Worm (Caenorhabditis elegans) whole organism, L1 larva: ENCODE data around the gene C44H9.4.

Source experiments
- alr-1 ChIP-seq: fragments of 200-800 bp; sonication (Bioruptor generic); optimal IDR thresholded peaks from 2 replicates; lab custom pipeline; 2018; ENCODE audit warnings: borderline replicate concordance, mild to moderate bottlenecking, missing genetic modification characterization, missing compliant biosample characterization
- ama-1 ChIP-seq: fragments of 150-350 bp; optimal IDR thresholded peaks from 2 replicates; lab custom pipeline; 2014
- lin-13 ChIP-seq: fragments of 150-350 bp; optimal IDR thresholded peaks from 2 replicates; lab custom pipeline; 2014; ENCODE audit warnings: missing biosample characterization, missing genetic modification reagents, missing genetic modification characterization
- rnt-1 ChIP-seq: sonication (generic microtip); optimal IDR thresholded peaks from 2 replicates; lab custom pipeline; 2016; ENCODE audit warnings: mild to moderate bottlenecking, missing genetic modification characterization, moderate library complexity, missing compliant biosample characterization
- sox-4 ChIP-seq: sonication (generic microtip); optimal IDR thresholded peaks from 2 replicates; lab custom pipeline; 2016; ENCODE audit warnings: missing genetic modification characterization, missing compliant biosample characterization
- sptf-1 ChIP-seq: fragments of 150-350 bp; optimal IDR thresholded peaks from 2 replicates; lab custom pipeline; 2014; ENCODE audit warnings: missing biosample characterization, missing genetic modification characterization
- tlp-1 ChIP-seq: fragments of 150-350 bp; optimal IDR thresholded peaks from 2 replicates; lab custom pipeline; 2014; ENCODE audit warnings: missing biosample characterization, missing genetic modification characterization
- unc-62 ChIP-seq: fragments of 150-350 bp; optimal IDR thresholded peaks from 2 replicates; lab custom pipeline; 2014; ENCODE audit warnings: missing biosample characterization, missing genetic modification reagents, missing genetic modification characterization
- zag-1 ChIP-seq: fragments of 150-350 bp; optimal IDR thresholded peaks from 2 replicates; lab custom pipeline; 2014; ENCODE audit warnings: missing biosample characterization, missing genetic modification characterization

ce11 chrV:12870740-12871139, 35.3 kb downstream of the C44H9.4 start:
- no peak for TF ChIP-seq sox-4 (tag; lab: Kevin White, UChicago)
- TF ChIP-seq tlp-1 (tag; lab: Kevin White, UChicago), result no peak
- TF ChIP-seq zag-1 (tag; lab: Kevin White, UChicago), result no peak
- no peak for TF ChIP-seq ama-1 (lab: Kevin White, UChicago)
- TF ChIP-seq sptf-1 (tag; lab: Kevin White, UChicago), result no peak
- TF ChIP-seq lin-13 (GFP tag; lab: Kevin White, UChicago), result no peak
- TF ChIP-seq unc-62 (GFP tag; lab: Kevin White, UChicago), result no peak
- TF ChIP-seq alr-1, result no peak
- TF ChIP-seq rnt-1 (tag; lab: Kevin White, UChicago), result no peak
